Fruit fly (Drosophila melanogaster): ENCODE measurements around the gene PolG1.

Gene PolG1

dm6 chr2L:13842078-13842477 is 14.5 kb upstream of the PolG1 start:
- TF ChIP-seq CG17829 (tag; optimal IDR thresholded peaks at IDR 0.05) (peak; percentile 26), CTCF (GFP tag; optimal IDR thresholded peaks at IDR 0.05) (peak; percentile 86), nerfin-1 (tag; optimal IDR thresholded peaks at IDR 0.05) (peak; percentile 37), Opbp (GFP tag; IDR thresholded peaks at IDR 0.05; ENCODE audit: partially characterized antibody) (peak; percentile 53; the same call in 1 of the 3 replicates), CG30020 (tag; optimal IDR thresholded peaks at IDR 0.05) (no peak), trem (tag; optimal IDR thresholded peaks at IDR 0.05) (peak; percentile 35), stwl (tag; optimal IDR thresholded peaks at IDR 0.05) (peak; percentile 71), CG2712 (tag; optimal IDR thresholded peaks at IDR 0.05) (peak; percentile 20), Bgb (GFP tag; IDR thresholded peaks at IDR 0.05; ENCODE audit: partially characterized antibody) (0 out of 2 replicates have a peak, but pooled peaks have one; percentile 17), Oaz (GFP tag; IDR thresholded peaks at IDR 0.05) (no peak), CG14710 (tag; optimal IDR thresholded peaks at IDR 0.05) (peak; percentile 12), knrl (GFP tag; IDR thresholded peaks at IDR 0.05; ENCODE audit: partially characterized antibody) (peak; percentile 59; the same call in 2 of the 3 replicates), amos (GFP tag; IDR thresholded peaks at IDR 0.05; ENCODE audit: partially characterized antibody) (peak; percentile 52; the same call in 1 of the 2 replicates), Ets97D (GFP tag; optimal IDR thresholded peaks at IDR 0.05) (no peak), CkIIα-i1 (GFP tag; IDR thresholded peaks at IDR 0.05) (no peak), chm (GFP tag; IDR thresholded peaks at IDR 0.05) (no peak), CG2199 (GFP tag; IDR thresholded peaks at IDR 0.05) (peak; percentile 72; the same call in 2 of the 3 replicates)

dm6 chr2L:13841508-13841907 is 13.9 kb upstream of the PolG1 start, which contains the start of gene CG33307:
TSS of gene CG33307 (minus strand) at chr2L:13841520.
- TF ChIP-seq sug (tag; optimal IDR thresholded peaks at IDR 0.05): peak; percentile 73
- peak; percentile 21 for TF ChIP-seq CG12769 (tag; optimal IDR thresholded peaks at IDR 0.05)
- no peak for TF ChIP-seq disco-r (GFP tag; optimal IDR thresholded peaks at IDR 0.05)
- no peak for TF ChIP-seq CG18262 (tag; optimal IDR thresholded peaks at IDR 0.05)
- TF ChIP-seq CG34376 (GFP tag; optimal IDR thresholded peaks at IDR 0.05): peak; percentile 73
- TF ChIP-seq mirr (GFP tag; optimal IDR thresholded peaks at IDR 0.05): peak; percentile 2
- TF ChIP-seq cwo (GFP tag; optimal IDR thresholded peaks at IDR 0.05): peak; percentile 67
- no peak for TF ChIP-seq sna (GFP tag; IDR thresholded peaks at IDR 0.05; ENCODE audit: partially characterized antibody)
- TF ChIP-seq Atf6 (GFP tag; IDR thresholded peaks at IDR 0.05): 0 out of 2 replicates have a peak, but pooled peaks have one; percentile 12

- TF ChIP-seq vnd (GFP tag; IDR thresholded peaks at IDR 0.05; ENCODE audit: partially characterized antibody) (no peak), CG11696 (GFP tag; IDR thresholded peaks at IDR 0.05) (peak; percentile 46; the same call in 1 of the 2 replicates), br (optimal IDR thresholded peaks at IDR 0.05) (no peak), Stat92E (GFP tag; optimal IDR thresholded peaks at IDR 0.05) (peak in 1 of 3 experiments; percentile 5), Dbx (GFP tag; IDR thresholded peaks at IDR 0.05) (peak; percentile 73), crp (GFP tag; optimal IDR thresholded peaks at IDR 0.05) (peak in 1 of 2 experiments; percentile 17), Ravus (GFP tag; IDR thresholded peaks at IDR 0.05) (peak; percentile 48), CG11504 (tag; optimal IDR thresholded peaks at IDR 0.05) (peak; percentile 95), GATAe (GFP tag; conservative IDR thresholded peaks at IDR 0.05) (no peak), CG12155 (GFP tag; optimal IDR thresholded peaks at IDR 0.05) (peak; percentile 84), Dad (GFP tag; optimal IDR thresholded peaks at IDR 0.05) (peak; percentile 62), lilli (GFP tag; optimal IDR thresholded peaks at IDR 0.05) (peak; percentile 78), tup (GFP tag; optimal IDR thresholded peaks at IDR 0.05) (peak; percentile 36), CG4404 (GFP tag; IDR thresholded peaks at IDR 0.05) (no peak; the same call in 1 of the 2 replicates), CG17612 (GFP tag; IDR thresholded peaks at IDR 0.05) (peak; percentile 37; the same call in 1 of the 2 replicates), CG16813 (GFP tag; IDR thresholded peaks at IDR 0.05; ENCODE audit: partially characterized antibody) (no peak), CG18599 (GFP tag; optimal IDR thresholded peaks at IDR 0.05) (peak; percentile 81), bsh (GFP tag; optimal IDR thresholded peaks at IDR 0.05) (peak; percentile 79 to 93), nerfin-2 (GFP tag; IDR thresholded peaks at IDR 0.05; ENCODE audit: partially characterized antibody) (no peak), dmrt11E (tag; optimal IDR thresholded peaks at IDR 0.05) (peak; percentile 75), ham (GFP tag; IDR thresholded peaks at IDR 0.05) (no peak), NC2β (GFP tag; optimal IDR thresholded peaks at IDR 0.05) (peak; percentile 60)
Observed at dm6 chr2L:13839744-13840151, 12.2 kb upstream of the PolG1 start.

Data from whole organism, embryonic.